Worm (Caenorhabditis elegans) whole organism, L2 larva: ENCODE data around the gene mccc-1.

Source experiments
- ZK546.5 ChIP-seq: sonication (generic microtip); optimal IDR thresholded peaks from 2 replicates; lab custom pipeline; 2017; ENCODE audit warnings: missing biosample characterization, missing genetic modification characterization
- mbf-1 ChIP-seq: sonication (generic microtip); optimal IDR thresholded peaks from 2 replicates; lab custom pipeline; 2017; ENCODE audit warnings: missing biosample characterization, missing genetic modification characterization
- skn-1 ChIP-seq: sonication (generic microtip); optimal IDR thresholded peaks from 2 replicates; lab custom pipeline; 2017; ENCODE audit warnings: missing biosample characterization, missing genetic modification characterization
- sma-3 ChIP-seq: sonication (generic microtip); optimal IDR thresholded peaks from 2 replicates; lab custom pipeline; 2016; ENCODE audit warnings: missing genetic modification reagents, missing genetic modification characterization, missing compliant biosample characterization
- unc-62 ChIP-seq: fragments of 150-350 bp; optimal IDR thresholded peaks from 2 replicates; lab custom pipeline; 2014; ENCODE audit warnings: missing biosample characterization, missing genetic modification reagents, missing genetic modification characterization
- zag-1 ChIP-seq: fragments of 150-350 bp; optimal IDR thresholded peaks from 2 replicates; lab custom pipeline; 2014; ENCODE audit warnings: missing biosample characterization, missing genetic modification characterization
- ztf-11 ChIP-seq: sonication (generic microtip); optimal IDR thresholded peaks from 2 replicates; lab custom pipeline; 2017; ENCODE audit warnings: missing biosample characterization, missing genetic modification characterization

- no peak for TF ChIP-seq zag-1
- TF ChIP-seq sma-3 (GFP tag; lab: Kevin White, UChicago): no peak
- no peak for TF ChIP-seq skn-1 (tag; lab: Kevin White, UChicago)
- no peak for TF ChIP-seq mbf-1 (tag; lab: Kevin White, UChicago)
- TF ChIP-seq ztf-11 (tag; lab: Kevin White, UChicago): no peak
- TF ChIP-seq ZK546.5 (tag; lab: Kevin White, UChicago): no peak
- TF ChIP-seq unc-62 (GFP tag; lab: Kevin White, UChicago): no peak
Observed at ce11 chrIV:9891938-9892337, 7.6 kb downstream of the mccc-1 start, which contains the start of gene F32B6.4.
